Fruit fly (Drosophila melanogaster) whole organism, prepupa: ENCODE measurements around the gene rumi.

Experiments
- CG10631 ChIP-seq: fragments of 200-800 bp; sonication (Bioruptor generic); optimal IDR thresholded peaks from 2 replicates; lab custom pipeline; 2016; ENCODE audit warnings: missing biosample characterization, missing genetic modification characterization
- CG10669 ChIP-seq: fragments of 200-800 bp; sonication (Bioruptor generic); optimal IDR thresholded peaks from 3 replicates; lab custom pipeline; 2018; ENCODE audit warnings: missing biosample characterization, mild to moderate bottlenecking, missing genetic modification characterization, moderate library complexity
- CG11294 ChIP-seq: fragments of 200-800 bp; sonication (Bioruptor generic); IDR thresholded peaks from 2 replicates; pipeline ENCODE4 v1.3.6; 2022; ENCODE audit warnings: missing biosample characterization, missing genetic modification characterization
- CG11762 ChIP-seq: fragments of 200-800 bp; sonication (Bioruptor generic); optimal IDR thresholded peaks from 3 replicates; lab custom pipeline; 2016; ENCODE audit warnings: missing biosample characterization, missing genetic modification characterization; ENCODE audit not compliant: insufficient read depth
- CG1621 ChIP-seq: fragments of 200-800 bp; sonication (Bioruptor generic); optimal IDR thresholded peaks from 3 replicates; lab custom pipeline; 2018; ENCODE audit warnings: missing biosample characterization, mild to moderate bottlenecking, missing genetic modification characterization
- CG16779 ChIP-seq: fragments of 200-800 bp; sonication (Bioruptor generic); optimal IDR thresholded peaks from 3 replicates; lab custom pipeline; 2017; ENCODE audit warnings: missing biosample characterization, mild to moderate bottlenecking, missing genetic modification characterization
- CG3032 ChIP-seq: fragments of 200-800 bp; optimal IDR thresholded peaks from 2 replicates; lab custom pipeline; 2019; ENCODE audit warnings: missing biosample characterization, mild to moderate bottlenecking, missing genetic modification characterization, moderate library complexity
- CG32006 ChIP-seq: fragments of 200-800 bp; sonication (Bioruptor generic); optimal IDR thresholded peaks from 3 replicates; lab custom pipeline; 2017; ENCODE audit warnings: missing biosample characterization, mild to moderate bottlenecking, missing genetic modification characterization
- CG34406 ChIP-seq: fragments of 200-800 bp; sonication (Bioruptor generic); optimal IDR thresholded peaks from 3 replicates; lab custom pipeline; 2016; ENCODE audit warnings: missing biosample characterization, missing genetic modification characterization
- CG6163 ChIP-seq: fragments of 200-800 bp; sonication (Bioruptor generic); IDR thresholded peaks from 3 replicates; pipeline ENCODE4 v1.3.6; 2022; ENCODE audit warnings: missing biosample characterization, missing genetic modification characterization
- CG6276 ChIP-seq: fragments of 200-800 bp; sonication (Bioruptor generic); optimal IDR thresholded peaks from 2 replicates; lab custom pipeline; 2017; ENCODE audit warnings: missing biosample characterization, mild to moderate bottlenecking, missing genetic modification characterization
- CG6792 ChIP-seq: fragments of 200-800 bp; sonication (Bioruptor generic); optimal IDR thresholded peaks from 3 replicates; lab custom pipeline; 2016; ENCODE audit warnings: missing biosample characterization, missing genetic modification characterization
- CG6808 ChIP-seq: fragments of 200-800 bp; sonication (Bioruptor generic); optimal IDR thresholded peaks from 3 replicates; lab custom pipeline; 2017; ENCODE audit warnings: missing biosample characterization, missing genetic modification characterization, mild to moderate bottlenecking, moderate library complexity, missing genetic modification reagents
- CG6854 ChIP-seq: fragments of 200-800 bp; sonication (Bioruptor generic); optimal IDR thresholded peaks from 2 replicates; lab custom pipeline; 2017; ENCODE audit warnings: missing biosample characterization, mild to moderate bottlenecking, missing genetic modification characterization
- CG7368 ChIP-seq: fragments of 200-800 bp; sonication (Bioruptor generic); optimal IDR thresholded peaks from 3 replicates; lab custom pipeline; 2016; ENCODE audit warnings: missing biosample characterization, missing genetic modification characterization
- CG8119 ChIP-seq: fragments of 200-800 bp; sonication (Bioruptor generic); IDR thresholded peaks from 3 replicates; pipeline ENCODE4 v1.3.6; 2022; ENCODE audit warnings: missing biosample characterization, missing genetic modification characterization
- CG8319 ChIP-seq: fragments of 200-800 bp; sonication (Bioruptor generic); optimal IDR thresholded peaks from 3 replicates; lab custom pipeline; 2016; ENCODE audit warnings: missing biosample characterization, missing genetic modification characterization
- CG8632 ChIP-seq: fragments of 200-800 bp; sonication (Bioruptor generic); optimal IDR thresholded peaks from 3 replicates; lab custom pipeline; 2016; ENCODE audit warnings: missing biosample characterization, missing genetic modification characterization
- CG9139 ChIP-seq: fragments of 200-800 bp; sonication (Bioruptor generic); optimal IDR thresholded peaks from 3 replicates; lab custom pipeline; 2017; ENCODE audit warnings: missing biosample characterization, mild to moderate bottlenecking, missing genetic modification characterization
- Eip75B ChIP-seq: fragments of 200-800 bp; sonication (Bioruptor generic); optimal IDR thresholded peaks from 3 replicates; lab custom pipeline; 2016; ENCODE audit warnings: missing biosample characterization, missing genetic modification characterization
- Eip78C ChIP-seq: fragments of 200-800 bp; sonication (Bioruptor generic); peaks from one replicate; lab custom pipeline; 2016; ENCODE audit warnings: missing biosample characterization, missing genetic modification characterization
- Eip93F ChIP-seq: fragments of 200-800 bp; sonication (Bioruptor generic); optimal IDR thresholded peaks from 2 replicates; lab custom pipeline; 2016; ENCODE audit warnings: missing biosample characterization, mild to moderate bottlenecking, missing genetic modification characterization
- Ets21C ChIP-seq: fragments of 200-800 bp; sonication (Bioruptor generic); optimal IDR thresholded peaks from 3 replicates; lab custom pipeline; 2016; ENCODE audit warnings: missing biosample characterization, missing genetic modification characterization
- Ets96B ChIP-seq: fragments of 200-800 bp; optimal IDR thresholded peaks from 2 replicates; lab custom pipeline; 2019; ENCODE audit warnings: missing biosample characterization, mild to moderate bottlenecking, missing genetic modification characterization, moderate library complexity
- Gug ChIP-seq: fragments of 200-800 bp; sonication (Bioruptor generic); IDR thresholded peaks from 2 replicates; pipeline ENCODE4 v1.3.6; 2022; ENCODE audit warnings: missing biosample characterization, missing genetic modification characterization
- Hr38 ChIP-seq: sonication (Bioruptor generic); optimal IDR thresholded peaks from 2 replicates; lab custom pipeline; 2016; ENCODE audit warnings: missing biosample characterization, missing genetic modification characterization
- Hr4 ChIP-seq: fragments of 200-800 bp; sonication (Bioruptor generic); optimal IDR thresholded peaks from 3 replicates; lab custom pipeline; 2016; ENCODE audit warnings: missing biosample characterization, missing genetic modification characterization
- Lpt ChIP-seq: fragments of 200-800 bp; sonication (Bioruptor generic); optimal IDR thresholded peaks from 3 replicates; lab custom pipeline; 2016; ENCODE audit warnings: missing biosample characterization, missing genetic modification characterization
- OdsH ChIP-seq: fragments of 200-800 bp; sonication (Bioruptor generic); optimal IDR thresholded peaks from 3 replicates; lab custom pipeline; 2016; ENCODE audit warnings: missing biosample characterization, missing genetic modification characterization
- Smox ChIP-seq: fragments of 200-800 bp; sonication (Bioruptor generic); optimal IDR thresholded peaks from 3 replicates; lab custom pipeline; 2016; ENCODE audit warnings: missing biosample characterization, missing genetic modification characterization
- Sox14 ChIP-seq: fragments of 200-800 bp; sonication (Bioruptor generic); optimal IDR thresholded peaks from 3 replicates; lab custom pipeline; 2016; ENCODE audit warnings: missing biosample characterization, missing genetic modification characterization
- Sox15 ChIP-seq: fragments of 200-800 bp; sonication (Bioruptor generic); optimal IDR thresholded peaks from 3 replicates; lab custom pipeline; 2016; ENCODE audit warnings: missing biosample characterization, missing genetic modification characterization
- achi ChIP-seq: fragments of 200-800 bp; sonication (Bioruptor generic); optimal IDR thresholded peaks from 3 replicates; lab custom pipeline; 2016; ENCODE audit warnings: missing biosample characterization, missing genetic modification characterization
- dac ChIP-seq: fragments of 200-800 bp; sonication (Bioruptor generic); optimal IDR thresholded peaks from 2 replicates; lab custom pipeline; 2017; ENCODE audit warnings: missing biosample characterization, mild to moderate bottlenecking, missing genetic modification characterization
- eg ChIP-seq: fragments of 200-800 bp; sonication (Bioruptor generic); IDR thresholded peaks from 3 replicates; pipeline ENCODE4 v1.3.6; 2022; ENCODE audit warnings: missing biosample characterization, missing genetic modification characterization
- fkh ChIP-seq: fragments of 200-800 bp; sonication (Bioruptor generic); optimal IDR thresholded peaks from 3 replicates; lab custom pipeline; 2017; ENCODE audit warnings: missing biosample characterization, mild to moderate bottlenecking, missing genetic modification characterization, moderate library complexity
- lz ChIP-seq: fragments of 200-800 bp; sonication (Bioruptor generic); optimal IDR thresholded peaks from 3 replicates; lab custom pipeline; 2016; ENCODE audit warnings: missing biosample characterization, missing genetic modification characterization
- pdm3 ChIP-seq: fragments of 200-800 bp; sonication (Bioruptor generic); optimal IDR thresholded peaks from 3 replicates; lab custom pipeline; 2016; ENCODE audit warnings: missing biosample characterization, missing genetic modification characterization
- salr ChIP-seq, 2 experiments: fragments of 200-800 bp; sonication (Bioruptor generic); optimal IDR thresholded peaks; 3 replicates each; lab custom pipeline; 2016 to 2018; ENCODE audit warnings: missing biosample characterization in 2 of 2, missing genetic modification characterization in 2 of 2, mild to moderate bottlenecking in 1 of 2
- spab ChIP-seq: fragments of 200-800 bp; sonication (Bioruptor generic); optimal IDR thresholded peaks from 2 replicates; lab custom pipeline; 2017; ENCODE audit warnings: missing biosample characterization, mild to moderate bottlenecking, missing genetic modification characterization, missing genetic modification reagents
- ss ChIP-seq, 2 experiments: fragments of 200-800 bp; sonication (Bioruptor generic); optimal IDR thresholded peaks; 2 replicates in 1 of 2; 3 replicates in 1 of 2; lab custom pipeline; 2017 to 2018; ENCODE audit warnings: mild to moderate bottlenecking in 2 of 2, missing biosample characterization in 2 of 2, missing genetic modification characterization in 2 of 2, moderate library complexity in 1 of 2
- svp ChIP-seq: fragments of 200-800 bp; sonication (Bioruptor generic); peaks from one replicate; lab custom pipeline; 2016; ENCODE audit warnings: missing biosample characterization, missing genetic modification characterization
- vri ChIP-seq: fragments of 200-800 bp; sonication (Bioruptor generic); optimal IDR thresholded peaks from 3 replicates; lab custom pipeline; 2016; ENCODE audit warnings: missing biosample characterization, mild to moderate bottlenecking, missing genetic modification characterization

The rumi gene

DNA sequence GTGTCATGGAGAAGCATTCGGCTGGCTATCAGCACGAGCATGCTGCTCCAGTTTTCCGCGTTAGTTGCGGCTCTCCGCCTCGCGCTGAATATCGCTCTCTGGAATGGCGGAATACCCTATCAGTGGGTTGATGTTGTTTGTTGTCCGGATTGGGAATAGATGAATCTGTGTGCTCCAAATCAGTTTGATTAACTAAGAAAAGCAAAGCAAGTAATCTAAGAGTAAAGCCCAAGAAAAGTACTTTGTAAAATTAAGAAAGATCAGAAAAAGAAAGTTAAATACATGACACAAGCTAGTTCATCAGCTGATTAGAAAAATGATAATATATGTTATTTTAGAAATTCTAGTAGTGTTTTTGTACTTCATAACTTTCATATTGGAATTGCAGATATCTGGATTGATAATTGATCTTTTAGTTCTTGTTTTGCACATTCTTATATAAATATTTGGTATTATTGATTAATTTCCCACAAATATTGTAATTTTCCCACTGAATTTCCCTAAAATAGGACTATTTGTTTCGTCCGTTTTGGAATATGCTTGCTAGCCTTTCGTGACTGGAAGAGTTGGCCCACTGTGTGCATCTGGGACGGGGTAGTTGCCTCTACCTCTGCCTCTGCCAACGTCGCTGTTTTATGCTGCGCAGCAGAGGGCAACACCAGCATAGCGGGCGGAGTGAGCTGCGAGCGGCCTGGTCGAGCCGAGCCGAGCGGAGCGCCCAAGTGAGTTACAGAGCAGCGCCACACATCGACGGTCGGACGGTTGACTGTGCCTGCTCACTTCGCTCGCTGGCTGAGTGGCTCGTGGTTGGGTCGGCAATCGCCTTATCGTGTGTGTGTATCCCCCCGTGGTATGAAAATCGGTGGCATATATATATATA is 3.7 kb upstream of the rumi start (continued):
- TF ChIP-seq CG6854 (GFP tag; lab: Kevin White, UChicago) (no peak), vri (no peak), Ets21C (GFP tag; lab: Kevin White, UChicago) (no peak), salr (GFP tag; optimal IDR thresholded peaks at IDR 0.05; lab: Kevin White, UChicago) (peak in 1 of 2 experiments; percentile 60), CG9139 (GFP tag; lab: Kevin White, UChicago) (no peak), CG10669 (no peak), CG10631 (GFP tag; lab: Kevin White, UChicago) (peak; percentile 23), CG11294 (peak; percentile 13; the same call in 1 of the 2 replicates), achi (GFP tag; lab: Kevin White, UChicago) (peak; percentile 38), CG6276 (GFP tag; lab: Kevin White, UChicago) (peak; percentile 55), spab (GFP tag; lab: Kevin White, UChicago) (no peak), Hr4 (GFP tag; lab: Kevin White, UChicago) (peak; percentile 42), CG6792 (GFP tag; lab: Kevin White, UChicago) (no peak), CG3032 (tag; lab: Kevin White, UChicago) (no peak), CG1621 (no peak), dac (GFP tag; lab: Kevin White, UChicago) (peak; percentile 10), pdm3 (no peak), Lpt (GFP tag; lab: Kevin White, UChicago) (no peak), Ets96B (tag; lab: Kevin White, UChicago) (no peak), Eip75B (GFP tag; lab: Kevin White, UChicago) (peak; percentile 16), CG8632 (no peak), CG8319 (GFP tag; lab: Kevin White, UChicago) (no peak), Sox14 (GFP tag; lab: Kevin White, UChicago) (no peak), CG7368 (no peak), CG34406 (no peak), CG11762 (GFP tag; lab: Kevin White, UChicago) (no peak), Smox (GFP tag; lab: Kevin White, UChicago) (no peak), lz (GFP tag; lab: Kevin White, UChicago) (no peak), CG6808 (no peak), Eip93F (GFP tag; lab: Kevin White, UChicago) (no peak), CG16779 (tag; lab: Kevin White, UChicago) (peak; percentile 45)

DNA sequence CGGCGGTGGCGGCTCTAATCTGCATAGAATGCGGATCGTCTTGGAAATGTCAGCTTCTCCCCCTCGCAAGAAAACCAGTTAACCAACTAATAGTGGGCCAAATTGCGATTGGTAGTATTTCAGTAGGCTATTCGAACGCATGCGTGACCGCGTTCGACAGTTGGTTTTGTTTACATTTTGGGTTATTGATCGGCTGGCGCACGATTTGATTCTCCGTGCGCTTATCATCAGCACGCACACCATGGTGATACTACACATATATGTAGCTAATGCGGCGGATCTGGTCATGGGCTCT is 3.1 kb upstream of the rumi start:
- TF ChIP-seq achi (GFP tag; lab: Kevin White, UChicago): no peak
- no peak for TF ChIP-seq Ets21C (GFP tag; lab: Kevin White, UChicago)
- peak in 1 of 2 experiments; percentile 38 for TF ChIP-seq ss (GFP tag; optimal IDR thresholded peaks at IDR 0.05; lab: Kevin White, UChicago)
- no peak for TF ChIP-seq CG10669
- TF ChIP-seq fkh (GFP tag; lab: Kevin White, UChicago): peak; percentile 71
- TF ChIP-seq CG9139 (GFP tag; lab: Kevin White, UChicago): no peak
- no peak for TF ChIP-seq CG6792 (GFP tag; lab: Kevin White, UChicago)

DNA sequence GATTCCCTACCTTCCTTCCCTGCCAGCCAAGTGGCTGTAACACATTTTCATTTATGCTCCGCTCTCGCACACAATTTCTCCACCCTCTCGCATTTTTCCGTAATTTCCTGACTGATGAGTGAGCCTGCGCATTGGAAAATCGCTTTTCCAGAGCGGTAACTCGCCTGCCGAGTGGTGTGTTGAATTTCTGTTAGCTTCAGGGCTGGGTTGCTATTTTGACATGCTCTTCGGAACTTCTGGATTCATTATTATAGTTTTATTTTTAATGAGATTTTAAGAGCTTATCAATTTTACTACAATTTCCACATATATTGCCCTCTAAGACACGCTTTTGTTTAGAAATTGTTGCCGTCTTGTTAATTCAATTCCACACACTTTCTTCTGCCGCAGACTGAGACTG is 2.5 kb upstream of the rumi start:
- TF ChIP-seq CG3032 (tag; lab: Kevin White, UChicago) (no peak), CG6163 (no peak), Eip78C (GFP tag; lab: Kevin White, UChicago) (peak; percentile 21), OdsH (GFP tag; lab: Kevin White, UChicago) (no peak), CG1621 (no peak), CG7368 (no peak), CG16779 (tag; lab: Kevin White, UChicago) (no peak), CG11762 (GFP tag; lab: Kevin White, UChicago) (no peak), CG8119 (GFP tag; lab: Robert Waterston, UW) (no peak), svp (peak; percentile 35), Gug (no peak), Sox15 (GFP tag; lab: Kevin White, UChicago) (no peak), CG34406 (no peak), eg (GFP tag; lab: Robert Waterston, UW) (0 out of 3 replicates have a peak, but pooled peaks have one; percentile 12), CG10669 (no peak), Hr38 (no peak), Eip93F (GFP tag; lab: Kevin White, UChicago) (no peak), CG8319 (GFP tag; lab: Kevin White, UChicago) (no peak), CG6854 (GFP tag; lab: Kevin White, UChicago) (no peak), spab (GFP tag; lab: Kevin White, UChicago) (no peak), CG32006 (GFP tag; lab: Kevin White, UChicago) (no peak), CG6792 (GFP tag; lab: Kevin White, UChicago) (no peak)
